Fruit fly (Drosophila melanogaster) whole organism, pupa: ENCODE results near the gene CG16753.

Experiments used
- CG12605 ChIP-seq: fragments of 200-800 bp; sonication (Bioruptor generic); IDR thresholded peaks from 2 replicates; pipeline ENCODE4 v1.3.6; 2022; ENCODE audit warnings: missing biosample characterization, missing genetic modification characterization
- CG32121 ChIP-seq: fragments of 200-800 bp; sonication (Bioruptor generic); IDR thresholded peaks from 2 replicates; pipeline ENCODE4 v1.3.6; 2022; ENCODE audit warnings: missing biosample characterization, missing genetic modification characterization
- CG34367 ChIP-seq: fragments of 200-800 bp; sonication (Bioruptor generic); optimal IDR thresholded peaks from 2 replicates; lab custom pipeline; 2018; ENCODE audit warnings: missing biosample characterization, mild to moderate bottlenecking, missing genetic modification characterization
- CG4496 ChIP-seq: fragments of 200-800 bp; sonication (Bioruptor generic); IDR thresholded peaks from 3 replicates; pipeline ENCODE4 v1.3.6; 2022; ENCODE audit warnings: missing biosample characterization, missing genetic modification characterization
- rn ChIP-seq: fragments of 200-800 bp; sonication (Bioruptor generic); IDR thresholded peaks from 2 replicates; pipeline ENCODE4 v1.3.6; 2022; ENCODE audit warnings: missing biosample characterization, missing genetic modification characterization

DNA sequence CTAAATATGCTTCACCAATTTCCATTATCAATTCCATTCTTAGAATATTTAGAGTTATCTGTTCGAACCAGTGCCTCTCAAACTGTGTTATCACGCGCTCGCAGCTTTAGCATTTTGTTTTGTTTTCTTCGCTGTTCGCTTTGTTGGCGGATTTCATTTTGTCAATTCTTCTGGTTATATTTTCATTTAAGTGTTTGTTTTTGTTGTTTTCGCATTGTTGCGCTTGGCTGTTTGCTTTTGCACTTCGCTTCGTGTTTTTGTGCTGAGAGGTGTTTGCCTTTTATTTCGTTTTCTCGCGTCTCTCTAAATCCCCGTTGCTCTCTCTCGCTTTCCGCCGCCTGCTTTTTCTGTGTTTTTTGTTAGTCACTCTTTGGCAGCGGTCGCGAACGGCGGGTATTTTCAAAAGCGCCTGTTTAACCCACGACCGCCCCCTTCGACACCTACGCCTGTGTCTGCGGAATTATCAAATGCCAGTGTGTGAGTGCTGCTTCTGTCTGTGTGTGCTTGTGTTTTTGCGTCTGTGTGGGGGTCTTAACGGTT lies 22.8 kb downstream of the CG16753 start:
- TF ChIP-seq CG12605 (GFP tag; lab: Robert Waterston, UW) (peak; percentile 92), CG32121 (GFP tag; lab: Robert Waterston, UW) (peak; percentile 64; the same call in 1 of the 2 replicates), CG34367 (tag; lab: Kevin White, UChicago) (peak; percentile 65), CG4496 (peak; percentile 81), rn (peak; percentile 6; the same call in 1 of the 2 replicates)
